Fruit fly (Drosophila melanogaster): Measurements from ENCODE around the gene HGTX.

HGTX gene

dm6 chr3L:14574649-14575048 is 24.7 kb downstream of the HGTX start (continued):
- TF ChIP-seq Ptx1 (GFP tag; IDR thresholded peaks at IDR 0.05) (peak; percentile 56), Vsx1 (GFP tag; optimal IDR thresholded peaks at IDR 0.05) (no peak), hb (GFP tag; IDR thresholded peaks at IDR 0.05; ENCODE audit: partially characterized antibody) (no peak), Spps (tag; optimal IDR thresholded peaks at IDR 0.05) (no peak), btn (GFP tag; optimal IDR thresholded peaks at IDR 0.05) (no peak), CG6854 (GFP tag; optimal IDR thresholded peaks at IDR 0.05) (no peak), CG13123 (GFP tag; optimal IDR thresholded peaks at IDR 0.05) (no peak), Fer3 (tag; optimal IDR thresholded peaks at IDR 0.05) (no peak), esg (GFP tag; conservative IDR thresholded peaks at IDR 0.05) (no peak), Ada2b (GFP tag; IDR thresholded peaks at IDR 0.05) (peak; percentile 50), CG6683 (GFP tag; optimal IDR thresholded peaks at IDR 0.05) (no peak), zfh2 (GFP tag; optimal IDR thresholded peaks at IDR 0.05) (no peak), Hsf (GFP tag; optimal IDR thresholded peaks at IDR 0.05) (no peak), Drgx (GFP tag; IDR thresholded peaks at IDR 0.05) (no peak), slou (GFP tag; optimal IDR thresholded peaks at IDR 0.05) (no peak), chn (GFP tag; optimal IDR thresholded peaks at IDR 0.05) (no peak), PHDP (tag; optimal IDR thresholded peaks at IDR 0.05) (no peak), Blimp-1 (GFP tag; optimal IDR thresholded peaks at IDR 0.05) (no peak), dpn (GFP tag; optimal IDR thresholded peaks at IDR 0.05) (no peak), insv (GFP tag; optimal IDR thresholded peaks at IDR 0.05) (no peak), amos (GFP tag; IDR thresholded peaks at IDR 0.05; ENCODE audit: partially characterized antibody) (no peak), kay (GFP tag; optimal IDR thresholded peaks at IDR 0.05) (no peak), HLH4C (GFP tag; IDR thresholded peaks at IDR 0.05; ENCODE audit: partially characterized antibody) (no peak), CG10267 (tag; optimal IDR thresholded peaks at IDR 0.05) (peak; percentile 10), CG1529 (GFP tag; optimal IDR thresholded peaks at IDR 0.05) (no peak), CoRest (tag; optimal IDR thresholded peaks at IDR 0.05) (peak; percentile 13), gcm (GFP tag; optimal IDR thresholded peaks at IDR 0.05) (no peak), Doc2 (GFP tag; IDR thresholded peaks at IDR 0.05) (no peak), B-H1 (GFP tag; IDR thresholded peaks at IDR 0.05) (no peak), CG18476 (GFP tag; optimal IDR thresholded peaks at IDR 0.05) (no peak), CG4328 (GFP tag; optimal IDR thresholded peaks at IDR 0.05) (no peak), odd (GFP tag; optimal IDR thresholded peaks at IDR 0.05) (no peak), D19A (tag; optimal IDR thresholded peaks at IDR 0.05) (peak; percentile 40), sd (tag; optimal IDR thresholded peaks at IDR 0.05) (no peak), tna (GFP tag; IDR thresholded peaks at IDR 0.05; ENCODE audit: partially characterized antibody) (no peak), vvl (GFP tag; IDR thresholded peaks at IDR 0.05) (no peak; the same call in 1 of the 2 replicates), danr (GFP tag; IDR thresholded peaks at IDR 0.05) (0 out of 2 replicates have a peak, but pooled peaks have one; percentile 35), onecut (GFP tag; IDR thresholded peaks at IDR 0.05) (no peak), CG2202 (tag; optimal IDR thresholded peaks at IDR 0.05) (no peak), dmrt11E (tag; optimal IDR thresholded peaks at IDR 0.05) (peak; percentile 14), org-1 (GFP tag; optimal IDR thresholded peaks at IDR 0.05) (no peak), CG7745 (tag; optimal IDR thresholded peaks at IDR 0.05) (no peak), hkb (optimal IDR thresholded peaks at IDR 0.05) (no peak), hkb (GFP tag; IDR thresholded peaks at IDR 0.05) (peak; percentile 50), toy (GFP tag; IDR thresholded peaks at IDR 0.05) (no peak), H2.0 (GFP tag; IDR thresholded peaks at IDR 0.05) (no peak), CG32772 (GFP tag; IDR thresholded peaks at IDR 0.05) (no peak; the same call in 1 of the 2 replicates), CG14667 (GFP tag; IDR thresholded peaks at IDR 0.05) (no peak), schlank (tag; optimal IDR thresholded peaks at IDR 0.05) (no peak), CG10543 (GFP tag; optimal IDR thresholded peaks at IDR 0.05) (no peak), CG10959 (GFP tag; IDR thresholded peaks at IDR 0.05) (no peak), emc (GFP tag; optimal IDR thresholded peaks at IDR 0.05) (no peak)
